Worm (Caenorhabditis elegans) whole organism, L3 larva: ENCODE results near the gene sulp-4.

ENCODE experiments used
- nhr-25 ChIP-seq: sonication (generic microtip); optimal IDR thresholded peaks from 2 replicates; lab custom pipeline; 2017; ENCODE audit warnings: missing biosample characterization, missing genetic modification characterization
- tbx-2 ChIP-seq: sonication (generic microtip); optimal IDR thresholded peaks from 2 replicates; lab custom pipeline; 2016; ENCODE audit warnings: mild to moderate bottlenecking, missing genetic modification characterization, missing compliant biosample characterization
- unc-39 ChIP-seq: sonication (generic microtip); optimal IDR thresholded peaks from 4 replicates; lab custom pipeline; 2017; ENCODE audit warnings: missing biosample characterization, missing genetic modification characterization

DNA sequence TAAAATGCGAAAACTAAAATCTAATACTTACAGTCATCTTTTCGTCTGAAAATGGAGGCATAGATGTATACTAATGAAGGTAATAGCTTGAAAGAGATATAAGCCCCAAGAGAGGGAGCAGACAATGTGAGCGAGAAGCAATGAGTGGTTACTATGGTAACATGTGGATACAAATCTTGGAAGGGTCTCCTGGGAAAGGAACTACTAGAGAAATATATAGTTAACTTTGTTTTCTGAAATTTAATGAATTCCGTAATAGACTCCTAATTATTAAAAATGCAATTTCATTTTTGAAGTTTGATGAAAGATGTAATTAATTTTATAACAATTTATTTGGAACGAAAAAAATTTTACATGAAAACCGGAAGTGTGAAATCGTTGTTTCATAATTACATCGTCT is 52.2 kb downstream of the sulp-4 start, which contains the start of gene osm-6:
- TF ChIP-seq unc-39 (tag; lab: Kevin White, UChicago): no peak
- no peak for TF ChIP-seq nhr-25 (tag; lab: Kevin White, UChicago)
- TF ChIP-seq tbx-2 (tag; lab: Kevin White, UChicago): no peak
